Worm (Caenorhabditis elegans): ENCODE results near the gene fbxa-82.

ce11 chrV:15015799-15016198 is 36.5 kb downstream of the fbxa-82 start:
- TF ChIP-seq unc-62 (GFP tag; optimal IDR thresholded peaks at IDR 0.05) (no peak), nhr-28 (tag; optimal IDR thresholded peaks at IDR 0.05) (no peak), pha-4 (tag; optimal IDR thresholded peaks at IDR 0.05) (no peak), elt-3 (tag; optimal IDR thresholded peaks at IDR 0.05) (no peak), snpc-4 (tag; optimal IDR thresholded peaks at IDR 0.05) (no peak), lin-32 (GFP tag; optimal IDR thresholded peaks at IDR 0.05) (no peak)

Data from whole organism, mixed stage, embryonic.